Worm (Caenorhabditis elegans): ENCODE measurements around the gene F47C12.6.

The F47C12.6 gene

DNA sequence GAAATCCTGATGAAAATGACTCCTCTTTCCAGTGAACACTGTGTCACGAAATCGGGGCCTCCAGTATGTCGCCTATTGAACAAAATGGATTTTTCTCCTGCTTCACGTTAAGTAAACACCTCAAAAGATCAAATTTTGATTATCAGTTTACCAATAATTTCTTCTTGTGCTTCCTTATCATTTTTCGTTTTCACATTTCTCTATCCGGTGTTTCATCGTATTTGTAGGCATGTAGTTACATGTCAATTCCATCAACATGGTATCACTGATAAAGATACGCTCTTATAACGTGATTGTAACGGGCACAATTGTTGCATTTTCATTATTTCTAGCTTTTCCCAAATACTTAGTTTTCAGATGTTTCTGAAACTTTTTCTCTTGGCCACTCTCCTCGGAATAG is 48.7 kb downstream of the F47C12.6 start, which contains the start of gene clec-72 (continued):
- TF ChIP-seq hlh-11 (tag; optimal IDR thresholded peaks at IDR 0.05) (peak; percentile 66), lin-39 (tag; optimal IDR thresholded peaks at IDR 0.05) (no peak), nhr-41 (GFP tag; IDR thresholded peaks at IDR 0.05) (no peak), daf-16 (GFP tag; optimal IDR thresholded peaks at IDR 0.05) (no peak), daf-16 (tag; optimal IDR thresholded peaks at IDR 0.05) (peak; percentile 97), ces-1 (GFP tag; optimal IDR thresholded peaks at IDR 0.05) (no peak), nhr-102 (tag; optimal IDR thresholded peaks at IDR 0.05) (no peak)

DNA sequence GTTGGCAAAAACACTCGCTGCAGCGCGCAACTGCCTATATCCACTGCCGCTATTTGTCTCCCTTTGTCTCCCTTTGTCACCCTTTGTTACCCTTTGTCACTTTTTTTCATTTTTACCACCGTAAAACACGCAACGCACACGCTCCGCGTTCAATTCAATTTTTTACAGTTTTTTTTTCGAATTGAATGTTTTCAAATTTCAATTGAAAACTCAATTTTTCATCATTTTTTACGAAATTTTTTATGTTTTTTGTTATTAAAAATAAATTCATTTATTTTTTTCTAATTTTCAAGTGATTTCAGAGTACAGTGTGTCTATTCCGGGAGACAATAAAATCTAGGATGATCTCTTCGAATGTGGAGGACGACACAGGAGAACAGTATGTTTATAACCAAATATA is 50.2 kb downstream of the F47C12.6 start, which contains the start of gene Y46C8AL.11:
Gene Y46C8AL.11, plus strand, starts transcription at position 301 of the 400 bp plus-strand sequence.
- no peak for TF ChIP-seq F49E8.2 (tag; optimal IDR thresholded peaks at IDR 0.05; ENCODE audit: borderline replicate concordance)
- no peak for TF ChIP-seq dmd-8 (GFP tag; IDR thresholded peaks at IDR 0.05)
- no peak for TF ChIP-seq hif-1 (tag; optimal IDR thresholded peaks at IDR 0.05)
- TF ChIP-seq zfp-3 (GFP tag; conservative IDR thresholded peaks at IDR 0.05): no peak
- TF ChIP-seq dmd-6 (GFP tag; IDR thresholded peaks at IDR 0.05): no peak
- TF ChIP-seq php-3 (GFP tag; IDR thresholded peaks at IDR 0.05): no peak
- no peak for TF ChIP-seq nhr-76 (tag; optimal IDR thresholded peaks at IDR 0.05)

DNA sequence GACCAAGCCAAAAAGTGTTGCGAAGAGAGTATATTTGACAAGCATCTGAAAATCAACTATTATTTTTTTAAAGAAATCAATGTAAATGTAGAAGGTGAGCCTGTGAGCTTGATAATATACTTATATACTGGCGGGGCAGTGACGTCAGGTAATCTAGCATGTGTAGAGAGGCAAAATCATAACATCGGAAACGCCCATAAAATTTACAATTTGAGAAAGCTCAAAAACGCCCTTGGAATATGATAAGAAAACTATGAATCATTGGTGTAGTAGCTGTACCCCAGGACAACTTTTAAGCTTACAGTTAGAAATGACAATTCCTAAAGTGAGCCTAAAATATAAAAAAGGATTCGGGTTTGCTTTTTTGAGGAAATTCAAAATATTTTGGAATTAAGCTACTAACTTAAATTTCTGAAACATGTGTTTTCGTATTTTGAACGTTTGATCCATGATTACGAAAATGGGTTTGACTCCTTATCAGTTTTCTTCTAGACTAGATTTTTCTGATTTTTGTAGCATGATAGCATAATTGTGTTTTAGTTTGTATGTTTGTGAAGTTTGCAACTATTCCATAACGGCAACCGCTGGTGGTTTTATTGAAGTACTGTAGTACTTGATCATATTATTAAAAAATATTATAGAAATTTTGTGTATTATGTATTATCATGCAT is 51.4 kb downstream of the F47C12.6 start, which contains the start of gene clec-174:
Gene clec-174, minus strand, starts transcription at position 51 of the 671 bp plus-strand sequence.
- TF ChIP-seq ces-1 (GFP tag; optimal IDR thresholded peaks at IDR 0.05) (no peak), zfp-3 (GFP tag; conservative IDR thresholded peaks at IDR 0.05) (no peak), madf-5 (GFP tag; IDR thresholded peaks at IDR 0.05) (no peak), ztf-11 (tag; optimal IDR thresholded peaks at IDR 0.05) (no peak), lir-3 (tag; optimal IDR thresholded peaks at IDR 0.05) (no peak), unc-62 (GFP tag; optimal IDR thresholded peaks at IDR 0.05 in 1 of 2) (peak in 1 of 2 experiments; percentile 35), unc-62 (tag; optimal IDR thresholded peaks at IDR 0.05) (no peak), pqm-1 (tag; optimal IDR thresholded peaks at IDR 0.05) (peak; percentile 6), lin-29 (GFP tag; IDR thresholded peaks at IDR 0.05) (no peak), T26A8.4 (GFP tag; IDR thresholded peaks at IDR 0.05) (no peak), nhr-28 (tag; optimal IDR thresholded peaks at IDR 0.05) (peak; percentile 87), spr-3 (GFP tag; optimal IDR thresholded peaks at IDR 0.05) (no peak), snpc-4 (tag; optimal IDR thresholded peaks at IDR 0.05) (no peak), lin-1 (GFP tag; IDR thresholded peaks at IDR 0.05) (no peak), dpl-1 (GFP tag; optimal IDR thresholded peaks at IDR 0.05) (no peak), unc-130 (GFP tag; optimal IDR thresholded peaks at IDR 0.05) (no peak), daf-12 (tag; optimal IDR thresholded peaks at IDR 0.05) (no peak), ceh-82 (tag; optimal IDR thresholded peaks at IDR 0.05) (no peak), mdt-29 (GFP tag; IDR thresholded peaks at IDR 0.05) (no peak), mxl-3 (GFP tag; optimal IDR thresholded peaks at IDR 0.05) (no peak), aha-1 (tag) (peak; percentile 87), ceh-32 (tag; optimal IDR thresholded peaks at IDR 0.05; ENCODE audit: poor library complexity) (no peak), ceh-62 (tag; optimal IDR thresholded peaks at IDR 0.05) (no peak), lsy-2 (tag; optimal IDR thresholded peaks at IDR 0.05) (no peak), Y75B8A.6 (GFP tag; IDR thresholded peaks at IDR 0.05) (no peak), F49E8.2 (tag; optimal IDR thresholded peaks at IDR 0.05; ENCODE audit: borderline replicate concordance) (no peak), lin-38 (GFP tag; IDR thresholded peaks at IDR 0.05) (no peak), ama-1 (optimal IDR thresholded peaks at IDR 0.05) (no peak), zag-1 (tag; optimal IDR thresholded peaks at IDR 0.05) (no peak), nhr-77 (tag; optimal IDR thresholded peaks at IDR 0.05) (peak; percentile 54)
